Worm (Caenorhabditis elegans) whole organism, L3 larva: ENCODE data around the gene daam-1.

Source experiments
- ceh-28 ChIP-seq: fragments of 150-350 bp; optimal IDR thresholded peaks from 2 replicates; lab custom pipeline; 2014; ENCODE audit warnings: missing biosample characterization, missing genetic modification reagents, missing genetic modification characterization
- elt-1 ChIP-seq: fragments of 150-350 bp; optimal IDR thresholded peaks from 2 replicates; lab custom pipeline; 2014; ENCODE audit warnings: missing biosample characterization, missing genetic modification characterization
- elt-2 ChIP-seq: sonication (generic microtip); optimal IDR thresholded peaks from 2 replicates; lab custom pipeline; 2016; ENCODE audit warnings: missing genetic modification reagents, mild to moderate bottlenecking, missing genetic modification characterization, missing compliant biosample characterization
- hmg-11 ChIP-seq: sonication (generic microtip); optimal IDR thresholded peaks from 2 replicates; lab custom pipeline; 2016; ENCODE audit warnings: missing genetic modification characterization, missing compliant biosample characterization
- jun-1 ChIP-seq: fragments of 150-350 bp; optimal IDR thresholded peaks from 2 replicates; lab custom pipeline; 2014; ENCODE audit warnings: missing biosample characterization, missing genetic modification reagents, missing genetic modification characterization
- lin-39 ChIP-seq: fragments of 150-350 bp; optimal IDR thresholded peaks from 2 replicates; lab custom pipeline; 2018; ENCODE audit warnings: missing biosample characterization, missing genetic modification reagents, missing genetic modification characterization
- nhr-237 ChIP-seq: fragments of 150-350 bp; optimal IDR thresholded peaks from 2 replicates; lab custom pipeline; 2014; ENCODE audit warnings: missing biosample characterization, missing genetic modification characterization
- nhr-25 ChIP-seq: sonication (generic microtip); optimal IDR thresholded peaks from 2 replicates; lab custom pipeline; 2017; ENCODE audit warnings: missing biosample characterization, missing genetic modification characterization
- nhr-43 ChIP-seq: sonication (generic microtip); optimal IDR thresholded peaks from 2 replicates; lab custom pipeline; 2016; ENCODE audit warnings: mild to moderate bottlenecking, missing genetic modification characterization, missing compliant biosample characterization; ENCODE audit not compliant: poor library complexity, severe bottlenecking
- nhr-77 ChIP-seq: fragments of 150-350 bp; optimal IDR thresholded peaks from 2 replicates; lab custom pipeline; 2014; ENCODE audit warnings: missing biosample characterization, missing genetic modification characterization
- unc-39 ChIP-seq: sonication (generic microtip); optimal IDR thresholded peaks from 4 replicates; lab custom pipeline; 2017; ENCODE audit warnings: missing biosample characterization, missing genetic modification characterization
- unc-62 ChIP-seq: fragments of 150-350 bp; sonication (generic microtip); optimal IDR thresholded peaks from 4 replicates; lab custom pipeline; 2014; ENCODE audit warnings: missing biosample characterization, missing genetic modification reagents, missing genetic modification characterization

- TF ChIP-seq nhr-77 (no peak), jun-1 (tag; lab: Kevin White, UChicago) (no peak), lin-39 (tag; lab: Kevin White, UChicago) (no peak), nhr-25 (tag; lab: Kevin White, UChicago) (no peak), nhr-237 (tag; lab: Kevin White, UChicago) (no peak), hmg-11 (tag; lab: Kevin White, UChicago) (peak; percentile 54), unc-62 (no peak), elt-1 (tag; lab: Kevin White, UChicago) (no peak), ceh-28 (tag; lab: Kevin White, UChicago) (no peak), nhr-43 (tag; lab: Kevin White, UChicago) (no peak), unc-39 (tag; lab: Kevin White, UChicago) (no peak), elt-2 (no peak)
These were observed 44.2 kb upstream of the daam-1 start, which contains the start of the genes W03F9.2 and sftb-2 for ce11 chrV:127882-128281.
